Fruit fly (Drosophila melanogaster) whole organism, wandering third instar larva: ENCODE measurements around the gene CG10650.

Source experiments
- Abd-B ChIP-seq: fragments of >200 bp; optimal IDR thresholded peaks from 2 replicates; lab custom pipeline; 2017; ENCODE audit warnings: missing biosample characterization, missing genetic modification characterization
- CG32264 ChIP-seq: fragments of 200-800 bp; sonication (Bioruptor generic); optimal IDR thresholded peaks from 2 replicates; lab custom pipeline; 2016; ENCODE audit warnings: missing biosample characterization, missing genetic modification characterization
- CG9705 ChIP-seq: fragments of 200-800 bp; sonication (Bioruptor generic); optimal IDR thresholded peaks from 2 replicates; lab custom pipeline; 2018; ENCODE audit warnings: missing biosample characterization, mild to moderate bottlenecking, missing genetic modification characterization
- CrebA ChIP-seq: fragments of 200-800 bp; sonication (Bioruptor generic); optimal IDR thresholded peaks from 2 replicates; lab custom pipeline; 2016; ENCODE audit warnings: missing biosample characterization, mild to moderate bottlenecking, missing genetic modification characterization, borderline replicate concordance
- Dfd ChIP-seq: fragments of >200 bp; optimal IDR thresholded peaks from 2 replicates; lab custom pipeline; 2017; ENCODE audit warnings: missing biosample characterization, missing genetic modification characterization
- Dif ChIP-seq: fragments of 200-275, 200-300 bp; sonication (Bioruptor generic); optimal IDR thresholded peaks from 2 replicates; lab custom pipeline; 2018; ENCODE audit warnings: missing biosample characterization, missing genetic modification characterization; ENCODE audit not compliant: partially characterized antibody
- GATAd ChIP-seq: sonication (Bioruptor generic); optimal IDR thresholded peaks from 2 replicates; lab custom pipeline; 2016; ENCODE audit warnings: missing biosample characterization, missing genetic modification characterization
- HLH106 ChIP-seq: fragments of 200-800 bp; optimal IDR thresholded peaks from 3 replicates; lab custom pipeline; 2019; ENCODE audit warnings: missing biosample characterization, mild to moderate bottlenecking, missing genetic modification characterization, moderate library complexity
- Hnf4 ChIP-seq: fragments of 200-800 bp; sonication (Bioruptor generic); optimal IDR thresholded peaks from 2 replicates; lab custom pipeline; 2016; ENCODE audit warnings: missing biosample characterization, mild to moderate bottlenecking, missing genetic modification characterization
- Hr78 ChIP-seq: fragments of >200 bp; optimal IDR thresholded peaks from 2 replicates; lab custom pipeline; 2017; ENCODE audit warnings: missing biosample characterization, missing genetic modification characterization
- Hr83 ChIP-seq: fragments of 200-300 bp; sonication (Bioruptor generic); optimal IDR thresholded peaks from 2 replicates; lab custom pipeline; 2016; ENCODE audit warnings: missing biosample characterization, mild to moderate bottlenecking, missing genetic modification characterization, moderate library complexity; ENCODE audit not compliant: poor library complexity, severe bottlenecking
- Jra ChIP-seq: sonication (Bioruptor generic); optimal IDR thresholded peaks from 2 replicates; lab custom pipeline; 2016; ENCODE audit warnings: missing biosample characterization, missing genetic modification characterization
- Mio ChIP-seq: sonication (Bioruptor generic); optimal IDR thresholded peaks from 2 replicates; lab custom pipeline; 2016; ENCODE audit warnings: missing biosample characterization, missing genetic modification characterization
- Myc ChIP-seq: fragments of >200 bp; optimal IDR thresholded peaks from 2 replicates; lab custom pipeline; 2017
- N ChIP-seq: fragments of >200 bp; optimal IDR thresholded peaks from 2 replicates; lab custom pipeline; 2018; ENCODE audit warnings: missing biosample characterization, missing external identifiers, missing genetic modification characterization
- OdsH ChIP-seq: fragments of 200-800 bp; sonication (Bioruptor generic); optimal IDR thresholded peaks from 2 replicates; lab custom pipeline; 2016; ENCODE audit warnings: missing biosample characterization, mild to moderate bottlenecking, missing genetic modification characterization
- Rel ChIP-seq, 2 experiments: fragments of 200-800 bp; sonication (Bioruptor generic) in 1 of 2; optimal IDR thresholded peaks; 2 replicates in 1 of 2; 3 replicates in 1 of 2; lab custom pipeline; 2016 to 2019; ENCODE audit warnings: mild to moderate bottlenecking in 2 of 2, missing biosample characterization in 2 of 2, missing genetic modification characterization in 2 of 2, moderate library complexity in 1 of 2
- Sp1 ChIP-seq: fragments of 200-800 bp; sonication (Bioruptor generic); optimal IDR thresholded peaks from 3 replicates; lab custom pipeline; 2019; ENCODE audit warnings: missing biosample characterization, mild to moderate bottlenecking, missing genetic modification characterization, moderate library complexity
- Vsx2 ChIP-seq: fragments of 200-300, 225-300 bp; sonication (Bioruptor generic); optimal IDR thresholded peaks from 2 replicates; lab custom pipeline; 2018; ENCODE audit warnings: missing biosample characterization, missing genetic modification characterization; ENCODE audit not compliant: partially characterized antibody
- br ChIP-seq: fragments of 200-800 bp; sonication (Bioruptor generic); optimal IDR thresholded peaks from 2 replicates; lab custom pipeline; 2016; ENCODE audit warnings: missing biosample characterization, missing genetic modification characterization
- brk ChIP-seq: fragments of 200-800 bp; sonication (Bioruptor generic); optimal IDR thresholded peaks from 2 replicates; lab custom pipeline; 2016; ENCODE audit warnings: missing biosample characterization, mild to moderate bottlenecking, missing genetic modification characterization
- dl ChIP-seq, 2 experiments: fragments of 175-275, 200-275 bp in 1 of 2; fragments of 200-275 bp in 1 of 2; sonication (Bioruptor generic); optimal IDR thresholded peaks; lab custom pipeline; 2018; ENCODE audit warnings: mild to moderate bottlenecking in 2 of 2, missing biosample characterization in 2 of 2, missing genetic modification characterization in 2 of 2, moderate library complexity in 2 of 2; ENCODE audit not compliant: partially characterized antibody in 2 of 2, insufficient read depth in 1 of 2
- dmrt93B ChIP-seq: fragments of 200-800 bp; sonication (Bioruptor generic); optimal IDR thresholded peaks from 2 replicates; lab custom pipeline; 2018; ENCODE audit warnings: missing biosample characterization, mild to moderate bottlenecking, missing genetic modification characterization
- dsf ChIP-seq: sonication (Bioruptor generic); optimal IDR thresholded peaks from 2 replicates; lab custom pipeline; 2016; ENCODE audit warnings: missing biosample characterization, missing genetic modification characterization, borderline replicate concordance
- ey ChIP-seq: fragments of 200-800 bp; sonication (Bioruptor generic); optimal IDR thresholded peaks from 2 replicates; lab custom pipeline; 2016; ENCODE audit warnings: missing biosample characterization, missing genetic modification characterization
- foxo ChIP-seq, 2 experiments: fragments of 200-800 bp; sonication (Bioruptor generic); optimal IDR thresholded peaks; 2 replicates in 1 of 2; 3 replicates in 1 of 2; lab custom pipeline; 2016 to 2017; ENCODE audit warnings: missing biosample characterization in 2 of 2, missing genetic modification characterization in 2 of 2
- fru ChIP-seq: fragments of 200-800 bp; sonication (Bioruptor generic); optimal IDR thresholded peaks from 3 replicates; lab custom pipeline; 2016; ENCODE audit warnings: missing biosample characterization, mild to moderate bottlenecking, missing genetic modification characterization
- h ChIP-seq: fragments of 200-800 bp; sonication (Bioruptor generic); optimal IDR thresholded peaks from 3 replicates; lab custom pipeline; 2016; ENCODE audit warnings: missing biosample characterization, mild to moderate bottlenecking, missing genetic modification characterization
- jim ChIP-seq: fragments of 175-275, 200-325 bp; sonication (Bioruptor generic); optimal IDR thresholded peaks from 2 replicates; lab custom pipeline; 2016; ENCODE audit warnings: missing biosample characterization, mild to moderate bottlenecking, missing genetic modification characterization
- lola ChIP-seq: fragments of >200 bp; optimal IDR thresholded peaks from 2 replicates; lab custom pipeline; 2017; ENCODE audit warnings: missing biosample characterization, missing genetic modification characterization
- pan ChIP-seq: fragments of >200 bp; optimal IDR thresholded peaks from 2 replicates; lab custom pipeline; 2017
- psq ChIP-seq: fragments of 200-800 bp; sonication (Bioruptor generic); optimal IDR thresholded peaks from 3 replicates; lab custom pipeline; 2017; ENCODE audit warnings: missing biosample characterization, mild to moderate bottlenecking, missing genetic modification characterization, moderate library complexity
- rgr ChIP-seq: fragments of 200-800 bp; sonication (Bioruptor generic); optimal IDR thresholded peaks from 3 replicates; lab custom pipeline; 2016; ENCODE audit warnings: missing biosample characterization, mild to moderate bottlenecking, missing genetic modification characterization
- sage ChIP-seq: fragments of 200-800 bp; sonication (Bioruptor generic); optimal IDR thresholded peaks from 2 replicates; lab custom pipeline; 2016; ENCODE audit warnings: missing biosample characterization, mild to moderate bottlenecking, missing genetic modification characterization
- sv ChIP-seq: fragments of 200-800 bp; sonication (Bioruptor generic); optimal IDR thresholded peaks from 3 replicates; lab custom pipeline; 2016; ENCODE audit warnings: missing biosample characterization, missing genetic modification characterization
- tai ChIP-seq: sonication (Bioruptor generic); optimal IDR thresholded peaks from 2 replicates; lab custom pipeline; 2016; ENCODE audit warnings: missing biosample characterization, missing genetic modification characterization
- usp ChIP-seq: fragments of >200 bp; optimal IDR thresholded peaks from 2 replicates; lab custom pipeline; 2017; ENCODE audit warnings: missing biosample characterization, missing genetic modification characterization
- woc ChIP-seq: sonication (Bioruptor generic); optimal IDR thresholded peaks from 2 replicates; lab custom pipeline; 2016; ENCODE audit warnings: missing biosample characterization, mild to moderate bottlenecking, missing genetic modification characterization

The CG10650 gene

DNA sequence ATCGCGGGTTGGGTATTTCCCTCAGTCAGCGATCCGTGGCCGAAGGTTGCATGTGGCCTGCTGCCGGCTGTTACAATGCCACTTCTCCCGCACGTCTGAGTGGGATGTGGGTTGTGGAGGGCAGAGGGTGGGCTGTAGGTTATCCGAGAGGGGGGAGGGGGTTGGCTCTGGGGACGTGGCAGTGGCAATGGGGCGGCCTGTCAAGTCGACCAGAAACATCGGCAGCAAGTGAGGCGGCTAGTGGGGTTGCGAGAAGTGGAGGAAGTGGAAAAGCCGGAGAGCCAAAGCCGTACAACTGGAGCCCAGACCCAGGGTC lies 29.0 kb upstream of the CG10650 start:
- TF ChIP-seq dl (GFP tag; optimal IDR thresholded peaks at IDR 0.05; lab: Kevin White, UChicago; ENCODE audit: insufficient read depth in 1 of 2, partially characterized antibody in 2 of 2) (no peak), CG32264 (GFP tag; lab: Kevin White, UChicago) (no peak), sv (GFP tag; lab: Kevin White, UChicago) (no peak), GATAd (GFP tag; lab: Kevin White, UChicago) (no peak), woc (GFP tag; lab: Kevin White, UChicago) (no peak), Dfd (GFP tag; lab: Kevin White, UChicago) (no peak), Dif (GFP tag; lab: Kevin White, UChicago) (no peak), Vsx2 (no peak), psq (GFP tag; lab: Kevin White, UChicago) (no peak), jim (GFP tag; lab: Kevin White, UChicago) (no peak), Rel (GFP tag; optimal IDR thresholded peaks at IDR 0.05; lab: Kevin White, UChicago) (no peak), Rel (tag; optimal IDR thresholded peaks at IDR 0.05; lab: Kevin White, UChicago) (no peak), Hnf4 (no peak)
- TF ChIP-seq, all 38 proteins: peak for 0

DNA sequence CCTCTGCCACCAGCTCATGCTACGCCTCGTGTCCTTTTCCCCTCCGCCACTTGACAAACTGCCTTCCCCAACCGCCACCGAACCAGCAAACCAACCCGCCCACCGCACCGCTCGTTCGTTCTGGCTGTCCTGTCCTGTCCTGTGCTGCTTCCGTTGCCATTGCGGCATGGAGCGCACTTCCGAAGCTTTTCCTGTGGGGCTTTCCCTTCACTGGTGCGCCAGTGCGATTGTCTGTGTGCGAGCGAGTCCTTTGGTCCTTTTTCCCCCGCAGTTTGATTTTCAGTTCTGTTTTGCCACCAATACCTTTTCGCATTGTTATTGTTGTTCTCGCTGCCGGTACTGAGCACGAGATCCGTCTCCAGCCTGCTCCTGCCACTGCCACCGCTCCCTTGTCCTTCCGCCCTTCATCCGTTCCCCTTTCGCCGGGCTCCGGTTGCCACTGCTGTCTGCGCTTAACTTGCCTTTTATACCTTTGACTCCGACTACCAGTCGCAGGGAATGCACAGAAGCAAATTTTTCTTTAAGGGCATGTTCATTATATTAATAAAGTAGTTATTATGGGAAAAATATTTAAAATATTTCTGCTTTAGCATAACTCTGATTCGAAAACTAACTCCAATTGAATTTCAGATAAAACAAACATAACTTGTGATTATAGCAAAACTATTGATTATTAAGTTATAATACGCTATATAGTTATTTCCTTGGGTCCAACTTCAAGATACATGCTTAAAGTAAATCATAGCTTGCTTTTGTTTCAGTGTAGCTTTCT lies 28.4 kb upstream of the CG10650 start:
- TF ChIP-seq Hr78 (no peak), dsf (GFP tag; lab: Kevin White, UChicago) (no peak), Mio (GFP tag; lab: Kevin White, UChicago) (no peak), CG9705 (GFP tag; lab: Kevin White, UChicago) (peak; percentile 51), CrebA (GFP tag; lab: Kevin White, UChicago) (no peak), tai (GFP tag; lab: Kevin White, UChicago) (no peak), pan (no peak), Dfd (GFP tag; lab: Kevin White, UChicago) (no peak), ey (peak; percentile 51), usp (GFP tag; lab: Kevin White, UChicago) (no peak), N (GFP tag; lab: Kevin White, UChicago) (no peak), jim (GFP tag; lab: Kevin White, UChicago) (no peak), Hr83 (GFP tag; lab: Kevin White, UChicago) (no peak), HLH106 (tag; lab: Kevin White, UChicago) (peak; percentile 76), OdsH (GFP tag; lab: Kevin White, UChicago) (peak; percentile 41), Sp1 (GFP tag; lab: Kevin White, UChicago) (peak; percentile 78), Jra (GFP tag; lab: Kevin White, UChicago) (no peak), br (GFP tag; lab: Kevin White, UChicago) (peak; percentile 24), Hnf4 (no peak), Abd-B (GFP tag; lab: Kevin White, UChicago) (no peak), foxo (GFP tag; optimal IDR thresholded peaks at IDR 0.05; lab: Kevin White, UChicago) (peak in 1 of 2 experiments; percentile 69), Rel (GFP tag; optimal IDR thresholded peaks at IDR 0.05; lab: Kevin White, UChicago) (no peak), Rel (tag; optimal IDR thresholded peaks at IDR 0.05; lab: Kevin White, UChicago) (peak; percentile 5), sage (GFP tag; lab: Kevin White, UChicago) (no peak), psq (GFP tag; lab: Kevin White, UChicago) (peak; percentile 56), sv (GFP tag; lab: Kevin White, UChicago) (peak; percentile 9), Dif (GFP tag; lab: Kevin White, UChicago) (no peak), CG32264 (GFP tag; lab: Kevin White, UChicago) (no peak), fru (GFP tag; lab: Kevin White, UChicago) (peak; percentile 61), Vsx2 (no peak), brk (GFP tag; lab: Kevin White, UChicago) (no peak), h (GFP tag; lab: Kevin White, UChicago) (peak; percentile 60), Myc (lab: Kevin White, UChicago) (no peak), dl (GFP tag; optimal IDR thresholded peaks at IDR 0.05; lab: Kevin White, UChicago; ENCODE audit: insufficient read depth in 1 of 2, partially characterized antibody in 2 of 2) (no peak), woc (GFP tag; lab: Kevin White, UChicago) (no peak), rgr (GFP tag; lab: Kevin White, UChicago) (peak; percentile 52), GATAd (GFP tag; lab: Kevin White, UChicago) (no peak), lola (no peak), dmrt93B (GFP tag; lab: Kevin White, UChicago) (peak; percentile 49)
